Worm (Caenorhabditis elegans) whole organism, mixed stage, embryonic: ENCODE data around the gene R12B2.3.

ENCODE experiments used
- M03D4.4 ChIP-seq: sonication (generic microtip); optimal IDR thresholded peaks from 2 replicates; lab custom pipeline; 2017; ENCODE audit warnings: mild to moderate bottlenecking, missing genetic modification characterization, missing compliant biosample characterization
- bed-3 ChIP-seq: fragments of 200-800 bp; sonication (Bioruptor generic); optimal IDR thresholded peaks from 3 replicates; lab custom pipeline; 2018; ENCODE audit warnings: mild to moderate bottlenecking, missing genetic modification characterization, moderate library complexity, missing compliant biosample characterization
- blmp-1 ChIP-seq: fragments of 150-350 bp; optimal IDR thresholded peaks from 2 replicates; lab custom pipeline; 2014; ENCODE audit warnings: missing biosample characterization, missing genetic modification characterization
- ceh-39 ChIP-seq: fragments of 150-350 bp; optimal IDR thresholded peaks from 2 replicates; lab custom pipeline; 2014; ENCODE audit warnings: missing biosample characterization, missing genetic modification characterization
- ceh-43 ChIP-seq: fragments of 200-800 bp; sonication (Bioruptor generic); optimal IDR thresholded peaks from 2 replicates; lab custom pipeline; 2018; ENCODE audit warnings: mild to moderate bottlenecking, missing genetic modification characterization, moderate library complexity, missing compliant biosample characterization
- ces-1 ChIP-seq: fragments of 150-350 bp; optimal IDR thresholded peaks from 2 replicates; lab custom pipeline; 2014; ENCODE audit warnings: missing biosample characterization, missing genetic modification reagents, missing genetic modification characterization
- cnd-1 ChIP-seq: fragments of 200-800 bp; sonication (Bioruptor generic); optimal IDR thresholded peaks from 2 replicates; lab custom pipeline; 2018; ENCODE audit warnings: mild to moderate bottlenecking, missing genetic modification characterization, missing compliant biosample characterization
- drap-1 ChIP-seq: fragments of 200-800 bp; sonication (Bioruptor generic); optimal IDR thresholded peaks from 3 replicates; lab custom pipeline; 2018; ENCODE audit warnings: mild to moderate bottlenecking, missing genetic modification characterization, missing compliant biosample characterization
- elt-1 ChIP-seq: sonication (generic microtip); optimal IDR thresholded peaks from 2 replicates; lab custom pipeline; 2017; ENCODE audit warnings: missing genetic modification characterization, mild to moderate bottlenecking, missing compliant biosample characterization, antibody characterized with exemption, moderate library complexity, borderline replicate concordance; ENCODE audit not compliant: insufficient read depth
- flh-1 ChIP-seq: fragments of 200-800 bp; sonication (Bioruptor generic); optimal IDR thresholded peaks from 2 replicates; lab custom pipeline; 2018; ENCODE audit warnings: mild to moderate bottlenecking, missing genetic modification characterization, moderate library complexity, missing compliant biosample characterization
- lin-13 ChIP-seq: fragments of 150-350 bp; optimal IDR thresholded peaks from 2 replicates; lab custom pipeline; 2014; ENCODE audit warnings: missing biosample characterization, missing genetic modification characterization
- mab-5 ChIP-seq: fragments of 150-350 bp; optimal IDR thresholded peaks from 2 replicates; lab custom pipeline; 2014; ENCODE audit warnings: missing biosample characterization, missing genetic modification characterization
- mep-1 ChIP-seq: fragments of 150-350 bp; optimal IDR thresholded peaks from 2 replicates; lab custom pipeline; 2017; ENCODE audit warnings: missing biosample characterization, missing genetic modification reagents, missing genetic modification characterization, inconsistent platforms
- mls-2 ChIP-seq: sonication (generic microtip); optimal IDR thresholded peaks from 2 replicates; lab custom pipeline; 2016; ENCODE audit warnings: mild to moderate bottlenecking, missing genetic modification characterization, moderate library complexity, missing compliant biosample characterization
- nhr-12 ChIP-seq: fragments of 150-350 bp; optimal IDR thresholded peaks from 2 replicates; lab custom pipeline; 2014; ENCODE audit warnings: missing biosample characterization, missing genetic modification characterization
- nhr-2 ChIP-seq: fragments of 150-350 bp; optimal IDR thresholded peaks from 2 replicates; lab custom pipeline; 2014; ENCODE audit warnings: missing biosample characterization, missing genetic modification characterization
- nhr-237 ChIP-seq: fragments of 150-350 bp; optimal IDR thresholded peaks from 2 replicates; lab custom pipeline; 2014; ENCODE audit warnings: missing biosample characterization, missing genetic modification characterization
- nhr-28 ChIP-seq: fragments of 150-350 bp; optimal IDR thresholded peaks from 2 replicates; lab custom pipeline; 2014; ENCODE audit warnings: missing biosample characterization, missing genetic modification characterization
- pha-4 ChIP-seq: fragments of 150-350 bp; optimal IDR thresholded peaks from 2 replicates; lab custom pipeline; 2018; ENCODE audit warnings: missing biosample characterization, missing genetic modification reagents, missing genetic modification characterization
- sem-2 ChIP-seq: fragments of 200-800 bp; sonication (Bioruptor generic); optimal IDR thresholded peaks from 2 replicates; lab custom pipeline; 2018; ENCODE audit warnings: mild to moderate bottlenecking, missing genetic modification characterization, missing compliant biosample characterization
- snpc-4 ChIP-seq: fragments of 150-350 bp; optimal IDR thresholded peaks from 2 replicates; lab custom pipeline; 2014; ENCODE audit warnings: missing biosample characterization, missing genetic modification characterization
- sptf-1 ChIP-seq: sonication (generic microtip); optimal IDR thresholded peaks from 2 replicates; lab custom pipeline; 2017; ENCODE audit warnings: mild to moderate bottlenecking, missing genetic modification characterization, moderate library complexity, missing compliant biosample characterization
- tbx-8 ChIP-seq: fragments of 200-800 bp; sonication (Bioruptor generic); optimal IDR thresholded peaks from 2 replicates; lab custom pipeline; 2018; ENCODE audit warnings: mild to moderate bottlenecking, missing genetic modification characterization, moderate library complexity, missing compliant biosample characterization
- unc-120 ChIP-seq: sonication (generic microtip); optimal IDR thresholded peaks from 2 replicates; lab custom pipeline; 2017; ENCODE audit warnings: missing genetic modification characterization, missing compliant biosample characterization; ENCODE audit not compliant: poor library complexity, severe bottlenecking
- unc-62 ChIP-seq: fragments of 150-350 bp; optimal IDR thresholded peaks from 2 replicates; lab custom pipeline; 2014; ENCODE audit warnings: missing biosample characterization, missing genetic modification reagents, missing genetic modification characterization
- zip-8 ChIP-seq: fragments of 150-350 bp; optimal IDR thresholded peaks from 2 replicates; lab custom pipeline; 2014; ENCODE audit warnings: missing biosample characterization, missing genetic modification characterization

The R12B2.3 gene

DNA sequence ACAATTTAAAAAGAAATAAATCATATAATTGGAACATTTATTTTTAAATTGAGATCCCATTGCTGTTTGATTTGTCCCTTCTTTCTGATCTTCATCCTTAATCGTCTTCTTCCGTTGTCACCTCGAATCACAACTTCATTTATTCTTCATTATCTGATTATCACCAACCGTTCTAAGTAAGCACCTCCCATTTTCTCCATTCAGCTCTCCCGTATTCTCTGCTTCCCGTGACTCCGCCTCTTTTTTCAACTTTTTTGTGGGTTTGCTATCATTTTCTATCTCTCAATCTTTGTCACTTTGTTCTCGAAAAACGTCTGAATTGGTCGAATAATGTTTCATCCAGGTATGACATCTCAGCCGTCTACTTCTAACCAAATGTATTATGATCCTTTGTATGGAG, 10.6 kb downstream of the R12B2.3 start, which contains the start of gene sma-4:
Gene sma-4, plus strand, starts transcription at position 301 of the 400 bp plus-strand sequence.
- TF ChIP-seq M03D4.4 (tag; lab: Kevin White, UChicago) (no peak), zip-8 (tag; lab: Kevin White, UChicago) (no peak), mab-5 (tag; lab: Kevin White, UChicago) (no peak), elt-1 (tag; lab: Kevin White, UChicago) (no peak), nhr-2 (no peak), ces-1 (GFP tag; lab: Kevin White, UChicago) (no peak)
- TF ChIP-seq, all 35 proteins: peak for 0

ce11 chrIII:5822816-5823215, 17.4 kb downstream of the R12B2.3 start:
- TF ChIP-seq ces-1 (GFP tag; lab: Kevin White, UChicago) = peak; percentile 58
- no peak for TF ChIP-seq elt-1 (tag; lab: Kevin White, UChicago)
- no peak for TF ChIP-seq unc-62

- TF ChIP-seq nhr-12 (tag; lab: Kevin White, UChicago) = no peak
- TF ChIP-seq snpc-4 = no peak
- TF ChIP-seq nhr-237 (tag; lab: Kevin White, UChicago) = no peak
- TF ChIP-seq bed-3 (GFP tag; lab: Kevin White, UChicago) = no peak
- TF ChIP-seq nhr-2 = no peak
- TF ChIP-seq ceh-43 = no peak
- no peak for TF ChIP-seq M03D4.4 (tag; lab: Kevin White, UChicago)
- TF ChIP-seq flh-1 = no peak
These were observed 18.2 kb downstream of the R12B2.3 start, which contains the start of gene R12B2.8 for ce11 chrIII:5823617-5824016. R12B2.8 (plus strand) TSS chrIII:5823917.

DNA sequence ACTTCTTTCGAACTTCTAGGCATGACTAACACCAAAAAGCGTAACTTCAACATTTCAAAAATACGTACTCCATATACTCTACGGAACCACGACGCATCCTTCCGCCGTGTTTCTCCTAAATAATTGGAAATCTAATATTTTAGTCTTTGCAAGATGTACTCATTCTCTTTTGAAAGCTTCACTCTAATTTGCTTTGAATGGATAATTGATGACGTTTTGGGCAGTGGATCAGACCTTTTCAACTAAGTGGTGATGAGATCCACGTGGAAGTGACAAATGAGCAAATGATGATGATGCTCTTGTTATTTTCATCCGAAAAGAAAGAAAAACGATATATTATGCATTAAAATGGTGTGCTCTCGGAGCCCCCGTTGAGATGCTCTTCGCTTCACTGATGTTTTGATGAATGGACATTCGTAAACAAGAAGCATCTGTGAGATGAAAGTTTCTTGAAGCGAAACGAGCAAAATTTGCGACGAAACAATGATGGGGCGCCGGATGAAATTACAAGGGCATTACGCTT, 19.1 kb downstream of the R12B2.3 start:
- TF ChIP-seq tbx-8 (GFP tag; lab: Kevin White, UChicago) (no peak), unc-62 (peak; percentile 15)

- no peak for TF ChIP-seq sem-2 (GFP tag; lab: Kevin White, UChicago)
- TF ChIP-seq ces-1 (GFP tag; lab: Kevin White, UChicago) = peak; percentile 88
These were observed 21.6 kb downstream of the R12B2.3 start for ce11 chrIII:5826895-5827437.

DNA sequence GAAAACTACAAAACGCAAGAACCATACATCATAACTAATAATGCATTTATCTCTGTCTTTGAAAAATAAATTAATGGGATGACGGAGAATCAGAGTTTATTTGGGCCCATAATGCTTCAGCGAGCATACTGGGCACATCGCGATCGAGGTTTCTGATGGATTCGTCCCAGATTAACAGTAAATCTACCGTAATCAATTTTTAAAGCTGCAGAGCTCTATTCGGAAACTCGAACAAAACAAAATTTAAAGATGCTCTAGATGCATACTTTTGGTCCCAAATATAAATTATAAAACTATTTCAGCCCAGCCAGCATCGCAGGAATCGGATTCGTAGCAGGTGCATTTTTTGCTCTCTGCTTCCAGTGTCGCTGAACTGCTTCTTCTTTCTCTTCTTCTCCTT, 22.7 kb downstream of the R12B2.3 start:
- TF ChIP-seq ceh-39 (tag; lab: Kevin White, UChicago) (no peak), flh-1 (no peak), zip-8 (tag; lab: Kevin White, UChicago) (no peak), mep-1 (tag; lab: Kevin White, UChicago) (no peak), drap-1 (no peak), pha-4 (no peak), elt-1 (tag; lab: Kevin White, UChicago) (no peak)

DNA sequence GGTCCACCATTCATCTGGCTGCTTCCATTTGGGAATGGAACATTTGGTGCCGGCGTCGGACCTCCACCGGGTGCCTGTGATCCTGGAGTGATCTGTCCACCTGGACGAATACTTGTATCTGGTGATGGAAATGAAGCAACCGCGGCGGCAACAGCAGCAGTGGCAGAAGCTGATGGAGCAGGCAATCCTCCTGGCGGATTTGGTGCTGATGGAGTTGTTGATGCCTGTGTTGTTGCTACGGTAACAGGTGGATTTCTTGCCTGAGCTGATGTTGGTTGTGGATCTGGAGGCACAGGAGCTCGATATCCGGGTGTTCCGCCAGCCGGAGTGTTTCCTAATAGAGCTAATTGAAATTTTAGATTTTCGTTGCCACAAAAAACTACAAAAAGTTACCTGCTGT, 27.1 kb downstream of the R12B2.3 start:
- TF ChIP-seq cnd-1 (tag; lab: Kevin White, UChicago) (no peak), unc-120 (tag; lab: Kevin White, UChicago) (no peak), blmp-1 (tag; lab: Kevin White, UChicago) (no peak), bed-3 (GFP tag; lab: Kevin White, UChicago) (no peak), ces-1 (GFP tag; lab: Kevin White, UChicago) (no peak), lin-13 (tag; lab: Kevin White, UChicago) (no peak)
- TF ChIP-seq, all 35 proteins: peak for 0

DNA sequence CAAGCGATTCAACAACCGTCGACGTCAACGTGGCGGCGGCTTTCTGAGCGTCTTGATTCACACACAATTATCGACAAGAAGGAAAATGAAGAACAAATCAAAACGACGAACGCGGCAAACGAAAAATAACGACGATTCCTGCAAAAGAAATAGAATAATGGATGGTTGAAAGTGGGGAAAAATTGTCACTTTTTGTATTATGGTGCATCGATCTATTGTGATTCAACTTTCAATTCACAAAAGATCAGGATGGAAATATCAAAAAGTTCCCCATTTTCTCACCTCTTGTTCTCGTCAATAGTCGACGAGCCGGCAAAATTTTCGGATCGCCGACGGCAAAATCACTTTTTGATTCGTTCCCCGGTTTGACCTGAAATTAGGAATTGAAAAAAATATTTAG, 28.0 kb downstream of the R12B2.3 start, which contains the start of the genes R12B2.13 and mdt-15:
Gene R12B2.13, minus strand, starts transcription at position 101 of the 400 bp plus-strand sequence.
Gene mdt-15, minus strand, starts transcription at position 376 of the 400 bp plus-strand sequence.
- TF ChIP-seq nhr-2 = no peak
- no peak for TF ChIP-seq lin-13 (tag; lab: Kevin White, UChicago)
- TF ChIP-seq blmp-1 (tag; lab: Kevin White, UChicago) = no peak
- no peak for TF ChIP-seq mep-1 (tag; lab: Kevin White, UChicago)
- no peak for TF ChIP-seq mls-2
- no peak for TF ChIP-seq nhr-28 (tag; lab: Kevin White, UChicago)
- no peak for TF ChIP-seq tbx-8 (GFP tag; lab: Kevin White, UChicago)
- TF ChIP-seq sptf-1 (tag; lab: Kevin White, UChicago) = no peak
